Fruit fly (Drosophila melanogaster): ENCODE measurements around the gene Arp8.

Arp8 gene

dm6 chrX:17830644-17831043 is 30.0 kb downstream of the Arp8 start, which contains the start of gene CG6398:
Gene CG6398 (plus strand): TSS chrX:17830828.
- TF ChIP-seq CG31627 (GFP tag; optimal IDR thresholded peaks at IDR 0.05) (no peak), ss (GFP tag; optimal IDR thresholded peaks at IDR 0.05) (peak in 1 of 2 experiments; percentile 13)

dm6 chrX:17830211-17830616 is 30.4 kb downstream of the Arp8 start:
- no peak for TF ChIP-seq CG15336 (GFP tag; IDR thresholded peaks at IDR 0.05)
- peak; percentile 61 for TF ChIP-seq Eip78C (GFP tag)
- TF ChIP-seq dac (GFP tag; optimal IDR thresholded peaks at IDR 0.05) = peak; percentile 24
- peak; percentile 50 for TF ChIP-seq Met (GFP tag; optimal IDR thresholded peaks at IDR 0.05)
- peak; percentile 51 for TF ChIP-seq acj6 (GFP tag; optimal IDR thresholded peaks at IDR 0.05)
- TF ChIP-seq Lpt (GFP tag; optimal IDR thresholded peaks at IDR 0.05) = no peak
- peak; percentile 54 for TF ChIP-seq achi (GFP tag; optimal IDR thresholded peaks at IDR 0.05)
- peak in 1 of 2 experiments; percentile 42 for TF ChIP-seq ss (GFP tag; optimal IDR thresholded peaks at IDR 0.05)
- peak; percentile 11 for TF ChIP-seq Ets21C (GFP tag; optimal IDR thresholded peaks at IDR 0.05)
- TF ChIP-seq fd59A (GFP tag; optimal IDR thresholded peaks at IDR 0.05) = peak; percentile 49
- TF ChIP-seq CG7368 (GFP tag; optimal IDR thresholded peaks at IDR 0.05) = no peak
- TF ChIP-seq pdm3 (GFP tag; optimal IDR thresholded peaks at IDR 0.05) = peak; percentile 50
- TF ChIP-seq Eip93F (GFP tag; optimal IDR thresholded peaks at IDR 0.05) = no peak
- peak; percentile 13 for TF ChIP-seq dsx (GFP tag; optimal IDR thresholded peaks at IDR 0.05; ENCODE audit: poor library complexity, severe bottlenecking)
- peak in 1 of 2 experiments; percentile 12 for TF ChIP-seq salr (GFP tag; optimal IDR thresholded peaks at IDR 0.05)
- TF ChIP-seq topi (GFP tag; optimal IDR thresholded peaks at IDR 0.05) = peak; percentile 76
- peak; percentile 45 for TF ChIP-seq CG31627 (GFP tag; optimal IDR thresholded peaks at IDR 0.05)
- TF ChIP-seq lz (GFP tag; optimal IDR thresholded peaks at IDR 0.05) = peak; percentile 63
- TF ChIP-seq CG9139 (GFP tag; optimal IDR thresholded peaks at IDR 0.05) = no peak
- TF ChIP-seq net (GFP tag; optimal IDR thresholded peaks at IDR 0.05) = no peak
- TF ChIP-seq cyc (GFP tag; optimal IDR thresholded peaks at IDR 0.05) = peak; percentile 53
- peak; percentile 63 for TF ChIP-seq CG6808 (GFP tag; optimal IDR thresholded peaks at IDR 0.05)
- peak; percentile 61 for TF ChIP-seq CG10631 (GFP tag; optimal IDR thresholded peaks at IDR 0.05)
- no peak for TF ChIP-seq CG16779 (tag; optimal IDR thresholded peaks at IDR 0.05)
- TF ChIP-seq CG6276 (GFP tag; optimal IDR thresholded peaks at IDR 0.05) = peak; percentile 21
- TF ChIP-seq Sox102F (GFP tag; optimal IDR thresholded peaks at IDR 0.05) = peak; percentile 60
- TF ChIP-seq CG3919 (GFP tag; optimal IDR thresholded peaks at IDR 0.05) = peak; percentile 43
- TF ChIP-seq CG8119 (GFP tag; IDR thresholded peaks at IDR 0.05) = 0 out of 3 replicates have a peak, but pooled peaks have one; percentile 26
- TF ChIP-seq CG6792 (GFP tag; optimal IDR thresholded peaks at IDR 0.05) = peak; percentile 42
- TF ChIP-seq CG32006 (GFP tag; optimal IDR thresholded peaks at IDR 0.05) = peak; percentile 66
- TF ChIP-seq OdsH (GFP tag; optimal IDR thresholded peaks at IDR 0.05) = peak; percentile 81
- peak; percentile 53 for TF ChIP-seq CG3032 (tag; optimal IDR thresholded peaks at IDR 0.05)
- no peak for TF ChIP-seq Hr38 (GFP tag; optimal IDR thresholded peaks at IDR 0.05)
- TF ChIP-seq CG11902 (GFP tag; optimal IDR thresholded peaks at IDR 0.05) = no peak
- TF ChIP-seq Blimp-1 (GFP tag; optimal IDR thresholded peaks at IDR 0.05) = no peak
- TF ChIP-seq Hr4 (GFP tag; optimal IDR thresholded peaks at IDR 0.05) = peak; percentile 39
- no peak for TF ChIP-seq eg (GFP tag; IDR thresholded peaks at IDR 0.05)
- peak; percentile 48 for TF ChIP-seq Hr39 (GFP tag; optimal IDR thresholded peaks at IDR 0.05)
- peak; percentile 53 for TF ChIP-seq CG10669 (GFP tag; optimal IDR thresholded peaks at IDR 0.05)
- TF ChIP-seq Ets96B (tag; optimal IDR thresholded peaks at IDR 0.05) = peak; percentile 63
- peak; percentile 3 for TF ChIP-seq CG1621 (tag; optimal IDR thresholded peaks at IDR 0.05)
- TF ChIP-seq Eip75B (GFP tag; optimal IDR thresholded peaks at IDR 0.05) = peak; percentile 22
- TF ChIP-seq CG11294 (GFP tag; IDR thresholded peaks at IDR 0.05) = no peak
- TF ChIP-seq Gug (GFP tag; IDR thresholded peaks at IDR 0.05) = no peak
- TF ChIP-seq Sox14 (GFP tag; optimal IDR thresholded peaks at IDR 0.05) = peak; percentile 50
- TF ChIP-seq fd85E (GFP tag; optimal IDR thresholded peaks at IDR 0.05) = no peak
- peak; percentile 23 for TF ChIP-seq CG8632 (GFP tag; optimal IDR thresholded peaks at IDR 0.05)
- TF ChIP-seq fkh (GFP tag; optimal IDR thresholded peaks at IDR 0.05) = peak; percentile 65
- no peak for TF ChIP-seq CG6163 (GFP tag; IDR thresholded peaks at IDR 0.05)
- no peak for TF ChIP-seq Sox15 (GFP tag; optimal IDR thresholded peaks at IDR 0.05)

Measured in whole organism, prepupa.